Worm (Caenorhabditis elegans): Measurements from ENCODE around the gene W07G1.1.

The W07G1.1 gene

ce11 chrII:13905556-13905955, 33.9 kb downstream of the W07G1.1 start:
- TF ChIP-seq dve-1 (tag; optimal IDR thresholded peaks at IDR 0.05): peak; percentile 8

ce11 chrII:13903482-13903881, 35.9 kb downstream of the W07G1.1 start:
- TF ChIP-seq ceh-34 (tag; optimal IDR thresholded peaks at IDR 0.05) (peak; percentile 25), eyg-1 (tag; optimal IDR thresholded peaks at IDR 0.05) (no peak)

ce11 chrII:13902014-13902413, 37.4 kb downstream of the W07G1.1 start, which contains the start of gene W02B8.1:
Gene W02B8.1, minus strand, starts transcription at chrII:13902114.
- TF ChIP-seq hlh-30 (tag; optimal IDR thresholded peaks at IDR 0.05; ENCODE audit: insufficient read depth): no peak
- no peak for TF ChIP-seq pha-4 (tag; optimal IDR thresholded peaks at IDR 0.05)
- TF ChIP-seq zip-5 (tag; optimal IDR thresholded peaks at IDR 0.05): no peak
- no peak for TF ChIP-seq ceh-19 (GFP tag; optimal IDR thresholded peaks at IDR 0.05)
- no peak for TF ChIP-seq ceh-24 (tag; optimal IDR thresholded peaks at IDR 0.05)

- TF ChIP-seq ceh-34 (tag; optimal IDR thresholded peaks at IDR 0.05): no peak
- TF ChIP-seq ceh-48 (tag; optimal IDR thresholded peaks at IDR 0.05): peak; percentile 20
Observed at ce11 chrII:13899777-13900176, 39.7 kb downstream of the W07G1.1 start.

- TF ChIP-seq elt-4 (tag; optimal IDR thresholded peaks at IDR 0.05): peak; percentile 84
- TF ChIP-seq Y22D7AL.16 (tag; optimal IDR thresholded peaks at IDR 0.05): no peak
- TF ChIP-seq rnt-1 (tag; optimal IDR thresholded peaks at IDR 0.05): no peak
- no peak for TF ChIP-seq unc-3 (GFP tag; conservative IDR thresholded peaks at IDR 0.05)
- no peak for TF ChIP-seq unc-3 (tag; optimal IDR thresholded peaks at IDR 0.05)
Observed at ce11 chrII:13896279-13896774, 43.1 kb downstream of the W07G1.1 start.

ce11 chrII:13888278-13888677, 51.2 kb downstream of the W07G1.1 start, which contains the start of gene mcd-1:
Gene mcd-1, plus strand, starts transcription at chrII:13888544.
- TF ChIP-seq unc-42 (tag; optimal IDR thresholded peaks at IDR 0.05) (peak; percentile 90), rnt-1 (tag; optimal IDR thresholded peaks at IDR 0.05) (peak; percentile 28), pros-1 (tag; optimal IDR thresholded peaks at IDR 0.05) (no peak), ceh-18 (tag; optimal IDR thresholded peaks at IDR 0.05) (peak; percentile 30), ceh-34 (tag; optimal IDR thresholded peaks at IDR 0.05) (no peak), npax-4 (tag; optimal IDR thresholded peaks at IDR 0.05) (no peak), ceh-30 (tag; optimal IDR thresholded peaks at IDR 0.05) (peak; percentile 1), nfya-1 (tag; optimal IDR thresholded peaks at IDR 0.05) (peak; percentile 47), ceh-48 (tag; optimal IDR thresholded peaks at IDR 0.05) (no peak)
